Fruit fly (Drosophila melanogaster) S2 (cell line): ENCODE results near the gene Ccp84Ag.

ENCODE experiments used
- CG8478 ChIP-seq: fragments of >200 bp; optimal IDR thresholded peaks from 2 replicates; lab custom pipeline; 2018
- CTCF ChIP-seq, 2 experiments: fragments of >200 bp; optimal IDR thresholded peaks; 2 replicates each; lab custom pipeline; 2018

Ccp84Ag gene

dm6 chr3R:6686428-6686827 lies at the start of gene Ccp84Ag:
Ccp84Ag (plus strand) TSS chr3R:6686728.
- TF ChIP-seq CTCF (optimal IDR thresholded peaks at IDR 0.05; lab: Kevin White, UChicago) = no peak
- TF ChIP-seq CG8478 (lab: Kevin White, UChicago) = no peak

- no peak for TF ChIP-seq CTCF (optimal IDR thresholded peaks at IDR 0.05; lab: Kevin White, UChicago)
- no peak for TF ChIP-seq CG8478 (lab: Kevin White, UChicago)
These were observed 45.6 kb upstream of the Ccp84Ag start, which contains the start of gene CG31286 for dm6 chr3R:6640932-6641331. CG31286 (plus strand) TSS chr3R:6641232.

dm6 chr3R:6644334-6644733 lies 42.2 kb upstream of the Ccp84Ag start, which contains the start of gene Ass:
Ass (minus strand) TSS chr3R:6644434.
- TF ChIP-seq CG8478 (lab: Kevin White, UChicago) (no peak), CTCF (optimal IDR thresholded peaks at IDR 0.05; lab: Kevin White, UChicago) (no peak)

dm6 chr3R:6646740-6647139 lies 39.8 kb upstream of the Ccp84Ag start, which contains the start of gene Taf1:
Taf1 (plus strand) TSS chr3R:6646889.
- TF ChIP-seq CTCF (optimal IDR thresholded peaks at IDR 0.05; lab: Kevin White, UChicago) (peak; percentile 57 to 69), CG8478 (lab: Kevin White, UChicago) (no peak)

- TF ChIP-seq CG8478 (lab: Kevin White, UChicago) (no peak), CTCF (optimal IDR thresholded peaks at IDR 0.05; lab: Kevin White, UChicago) (peak; percentile 6 to 56)
These were observed 29.0 kb upstream of the Ccp84Ag start, which contains the start of the genes CG1307 and twr for dm6 chr3R:6657278-6658246. CG1307 (minus strand) TSS chr3R:6657442. twr (plus strand) TSS chr3R:6657882.

dm6 chr3R:6659941-6660340 lies 26.6 kb upstream of the Ccp84Ag start, which contains the start of gene agt:
agt (minus strand) TSS chr3R:6660100.
- TF ChIP-seq CTCF (optimal IDR thresholded peaks at IDR 0.05; lab: Kevin White, UChicago) = peak; percentile 70 to 74
- TF ChIP-seq CG8478 (lab: Kevin White, UChicago) = no peak

dm6 chr3R:6662613-6663288 lies 23.8 kb upstream of the Ccp84Ag start:
- TF ChIP-seq CTCF (optimal IDR thresholded peaks at IDR 0.05; lab: Kevin White, UChicago) (no peak), CG8478 (lab: Kevin White, UChicago) (no peak)

dm6 chr3R:6663289-6663666 lies 23.2 kb upstream of the Ccp84Ag start:
- TF ChIP-seq CTCF (optimal IDR thresholded peaks at IDR 0.05; lab: Kevin White, UChicago) (no peak), CG8478 (lab: Kevin White, UChicago) (no peak)

- TF ChIP-seq CTCF (optimal IDR thresholded peaks at IDR 0.05; lab: Kevin White, UChicago) (no peak), CG8478 (lab: Kevin White, UChicago) (no peak)
These were observed 22.0 kb upstream of the Ccp84Ag start for dm6 chr3R:6664371-6665116.

- no peak for TF ChIP-seq CG8478 (lab: Kevin White, UChicago)
- TF ChIP-seq CTCF (optimal IDR thresholded peaks at IDR 0.05; lab: Kevin White, UChicago) = no peak
These were observed 21.3 kb upstream of the Ccp84Ag start for dm6 chr3R:6665117-6665654.

- TF ChIP-seq CG8478 (lab: Kevin White, UChicago) (no peak), CTCF (optimal IDR thresholded peaks at IDR 0.05; lab: Kevin White, UChicago) (no peak)
These were observed 19.3 kb upstream of the Ccp84Ag start for dm6 chr3R:6667245-6667644.

dm6 chr3R:6668234-6668633 lies 18.3 kb upstream of the Ccp84Ag start:
- no peak for TF ChIP-seq CG8478 (lab: Kevin White, UChicago)
- TF ChIP-seq CTCF (optimal IDR thresholded peaks at IDR 0.05; lab: Kevin White, UChicago) = no peak

dm6 chr3R:6672303-6673007 lies 14.1 kb upstream of the Ccp84Ag start:
- TF ChIP-seq CG8478 (lab: Kevin White, UChicago) (no peak), CTCF (optimal IDR thresholded peaks at IDR 0.05; lab: Kevin White, UChicago) (no peak)
